Worm (Caenorhabditis elegans): Measurements from ENCODE around the gene fbxa-2.

ce11 chrV:16282147-16282546 is 12.7 kb upstream of the fbxa-2 start, which contains the start of gene F28G4.2:
- TF ChIP-seq nhr-12 (tag; optimal IDR thresholded peaks at IDR 0.05): no peak
- no peak for TF ChIP-seq ztf-11 (tag; optimal IDR thresholded peaks at IDR 0.05)
- no peak for TF ChIP-seq nhr-28 (tag; optimal IDR thresholded peaks at IDR 0.05)
- no peak for TF ChIP-seq pha-4 (tag; optimal IDR thresholded peaks at IDR 0.05)
- no peak for TF ChIP-seq unc-62 (GFP tag; optimal IDR thresholded peaks at IDR 0.05)
- no peak for TF ChIP-seq mep-1 (tag; optimal IDR thresholded peaks at IDR 0.05)
- no peak for TF ChIP-seq cnd-1 (tag; optimal IDR thresholded peaks at IDR 0.05)
- no peak for TF ChIP-seq blmp-1 (tag; optimal IDR thresholded peaks at IDR 0.05)
- TF ChIP-seq ceh-83 (GFP tag; optimal IDR thresholded peaks at IDR 0.05): no peak

All from whole organism, mixed stage, embryonic.